Fruit fly (Drosophila melanogaster) whole organism, embryonic: Measurements from ENCODE around the gene CG13690.
A peak's percentile ranks its signal among the peaks of the same experiment; 100 is the strongest.

ENCODE experiments used
- Abd-B ChIP-seq: fragments of 200-800 bp; sonication (Bioruptor generic); optimal IDR thresholded peaks from 2 replicates; lab custom pipeline; 2018; ENCODE audit warnings: missing biosample characterization, mild to moderate bottlenecking, missing genetic modification characterization, moderate library complexity
- Nf-YB ChIP-seq: fragments of 200-800 bp; sonication (Bioruptor generic); optimal IDR thresholded peaks from 3 replicates; lab custom pipeline; 2019; ENCODE audit warnings: missing biosample characterization, mild to moderate bottlenecking, missing genetic modification characterization, moderate library complexity

- TF ChIP-seq Nf-YB (GFP tag; lab: Kevin White, UChicago) (no peak), Abd-B (GFP tag; lab: Kevin White, UChicago) (peak; percentile 20)
Measured at dm6 chr2L:429680-430484, 10.4 kb upstream of the CG13690 start.
